Fruit fly (Drosophila melanogaster): ENCODE measurements around the gene Mrgn1.

Gene Mrgn1

DNA sequence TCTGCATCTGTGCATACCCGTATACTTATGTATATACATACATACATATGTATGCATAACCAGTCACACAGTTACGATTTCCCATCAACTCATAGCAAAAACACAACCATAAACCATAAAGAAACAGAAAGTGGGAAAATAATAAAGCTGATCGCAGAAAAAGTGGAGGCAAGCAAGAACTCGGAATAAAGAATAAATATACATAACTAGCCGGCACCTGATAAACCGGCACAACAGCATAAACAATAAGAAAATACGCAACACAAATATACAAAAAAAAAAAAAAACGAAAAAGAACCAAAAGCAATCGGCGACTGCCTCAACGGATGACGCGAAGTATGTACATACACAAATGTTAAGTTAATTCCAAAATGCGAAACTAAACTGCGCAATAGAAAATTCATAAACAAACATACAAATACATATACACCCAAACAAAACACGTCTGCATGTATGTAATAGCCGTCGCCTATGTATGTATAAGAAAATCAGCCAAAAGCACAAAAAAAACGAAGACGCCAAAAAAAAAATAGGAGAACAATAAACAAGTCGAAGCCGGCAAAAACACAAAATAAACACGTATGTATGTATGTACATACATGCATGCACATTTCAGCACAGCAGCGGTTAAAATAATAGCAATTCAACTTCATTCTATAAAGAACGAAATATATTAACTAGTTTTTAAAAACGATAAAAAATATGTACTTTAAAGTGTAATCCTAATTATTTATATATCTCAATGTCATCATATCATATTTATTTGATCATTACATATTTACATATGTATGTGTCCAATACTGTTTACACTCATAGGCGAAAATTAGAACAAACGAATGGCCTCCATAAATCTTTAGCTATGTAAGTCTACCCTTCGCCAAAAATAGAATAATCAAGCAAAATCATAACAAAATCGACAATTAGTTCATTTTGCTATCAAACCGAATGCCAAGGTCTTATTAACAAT is 27.4 kb upstream of the Mrgn1 start (continued):
- TF ChIP-seq CG3032 (tag; optimal IDR thresholded peaks at IDR 0.05), result no peak
- TF ChIP-seq Met (GFP tag; optimal IDR thresholded peaks at IDR 0.05), result peak; percentile 36
- peak; percentile 22 for TF ChIP-seq Ets96B (tag; optimal IDR thresholded peaks at IDR 0.05)
- TF ChIP-seq spab (GFP tag; optimal IDR thresholded peaks at IDR 0.05), result no peak
- no peak for TF ChIP-seq CG6854 (GFP tag; optimal IDR thresholded peaks at IDR 0.05)
- TF ChIP-seq vri (GFP tag; optimal IDR thresholded peaks at IDR 0.05), result peak; percentile 88
- peak; percentile 40 for TF ChIP-seq esn (GFP tag; optimal IDR thresholded peaks at IDR 0.05)
- TF ChIP-seq cyc (GFP tag; optimal IDR thresholded peaks at IDR 0.05), result no peak
- TF ChIP-seq CG3919 (GFP tag; optimal IDR thresholded peaks at IDR 0.05), result peak; percentile 16
- no peak for TF ChIP-seq Hr39 (GFP tag; optimal IDR thresholded peaks at IDR 0.05)

DNA sequence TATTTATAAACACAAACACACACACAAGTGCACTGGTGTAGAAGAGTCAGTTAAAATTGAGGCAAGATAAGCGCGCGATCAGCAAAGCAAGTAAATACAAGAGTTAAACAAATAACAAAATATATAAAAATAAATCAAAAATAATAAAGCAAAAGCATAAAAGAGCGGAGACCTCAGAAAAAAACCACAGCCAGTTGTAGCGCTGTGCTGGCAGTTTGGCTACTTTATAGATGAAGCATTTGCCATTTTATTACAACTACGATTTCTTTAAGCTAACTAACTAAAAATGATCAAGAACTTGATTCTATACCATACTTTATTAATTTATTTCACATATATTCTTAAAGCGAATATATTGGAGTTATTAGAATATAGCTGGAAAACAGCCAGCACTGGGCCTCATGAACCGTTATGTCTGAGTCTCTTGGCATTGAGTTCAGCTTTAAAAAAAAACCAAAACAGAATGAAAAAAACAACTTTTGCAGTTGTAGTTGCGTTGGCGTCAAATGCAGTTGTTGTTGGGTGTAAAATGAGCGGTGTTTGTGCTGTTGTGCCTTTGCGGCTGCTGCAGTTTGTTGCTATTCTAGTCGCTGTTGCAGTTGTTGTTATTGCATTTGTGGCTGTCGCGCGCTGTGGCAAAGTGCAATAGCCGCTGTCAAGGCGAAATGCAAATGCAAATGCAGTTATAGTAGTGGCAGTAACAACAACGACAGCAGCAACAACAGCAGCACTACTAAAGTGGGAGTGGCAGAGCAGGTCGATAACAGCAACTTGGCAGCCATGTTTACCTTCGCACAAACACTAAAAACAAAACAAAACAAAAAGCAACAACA is 26.1 kb upstream of the Mrgn1 start:
- peak; percentile 54 for TF ChIP-seq Hr4 (GFP tag; optimal IDR thresholded peaks at IDR 0.05)
- no peak for TF ChIP-seq cyc (GFP tag; optimal IDR thresholded peaks at IDR 0.05)
- TF ChIP-seq CG6808 (GFP tag; optimal IDR thresholded peaks at IDR 0.05), result no peak
- no peak for TF ChIP-seq fd85E (GFP tag; optimal IDR thresholded peaks at IDR 0.05)
- peak; percentile 23 for TF ChIP-seq spab (GFP tag; optimal IDR thresholded peaks at IDR 0.05)
- peak; percentile 18 for TF ChIP-seq CG8319 (GFP tag; optimal IDR thresholded peaks at IDR 0.05)
- TF ChIP-seq CG10631 (GFP tag; optimal IDR thresholded peaks at IDR 0.05), result peak; percentile 16
- no peak for TF ChIP-seq Met (GFP tag; optimal IDR thresholded peaks at IDR 0.05)
- TF ChIP-seq dsx (GFP tag; optimal IDR thresholded peaks at IDR 0.05; ENCODE audit: poor library complexity, severe bottlenecking), result peak; percentile 63
- peak; percentile 3 for TF ChIP-seq CG34406 (GFP tag; optimal IDR thresholded peaks at IDR 0.05)
- TF ChIP-seq net (GFP tag; optimal IDR thresholded peaks at IDR 0.05), result peak; percentile 30
- TF ChIP-seq acj6 (GFP tag; optimal IDR thresholded peaks at IDR 0.05), result peak; percentile 39
- TF ChIP-seq ss (GFP tag; optimal IDR thresholded peaks at IDR 0.05), result peak; percentile 68 to 83
- TF ChIP-seq lz (GFP tag; optimal IDR thresholded peaks at IDR 0.05), result peak; percentile 13
- TF ChIP-seq CG32006 (GFP tag; optimal IDR thresholded peaks at IDR 0.05), result peak; percentile 80
- no peak for TF ChIP-seq CG3919 (GFP tag; optimal IDR thresholded peaks at IDR 0.05)
- no peak for TF ChIP-seq topi (GFP tag; optimal IDR thresholded peaks at IDR 0.05)
- TF ChIP-seq Ets96B (tag; optimal IDR thresholded peaks at IDR 0.05), result peak; percentile 46
- TF ChIP-seq Eip75B (GFP tag; optimal IDR thresholded peaks at IDR 0.05), result no peak
- no peak for TF ChIP-seq fkh (GFP tag; optimal IDR thresholded peaks at IDR 0.05)
- TF ChIP-seq CG15336 (GFP tag; IDR thresholded peaks at IDR 0.05), result peak; percentile 77
- TF ChIP-seq vri (GFP tag; optimal IDR thresholded peaks at IDR 0.05), result peak; percentile 9
- TF ChIP-seq Sox14 (GFP tag; optimal IDR thresholded peaks at IDR 0.05), result peak; percentile 11
- TF ChIP-seq Sox15 (GFP tag; optimal IDR thresholded peaks at IDR 0.05), result no peak
- TF ChIP-seq CG7368 (GFP tag; optimal IDR thresholded peaks at IDR 0.05), result no peak
- peak; percentile 72 for TF ChIP-seq CG6276 (GFP tag; optimal IDR thresholded peaks at IDR 0.05)
- peak; percentile 9 for TF ChIP-seq fd59A (GFP tag; optimal IDR thresholded peaks at IDR 0.05)
- no peak for TF ChIP-seq CG11902 (GFP tag; optimal IDR thresholded peaks at IDR 0.05)
- TF ChIP-seq OdsH (GFP tag; optimal IDR thresholded peaks at IDR 0.05), result peak; percentile 46
- TF ChIP-seq Sox102F (GFP tag; optimal IDR thresholded peaks at IDR 0.05), result no peak
- peak in 1 of 2 experiments; percentile 66 for TF ChIP-seq salr (GFP tag; optimal IDR thresholded peaks at IDR 0.05)
- TF ChIP-seq eg (GFP tag; IDR thresholded peaks at IDR 0.05), result peak; percentile 77
- TF ChIP-seq CG9139 (GFP tag; optimal IDR thresholded peaks at IDR 0.05), result peak; percentile 26
- TF ChIP-seq CG16779 (tag; optimal IDR thresholded peaks at IDR 0.05), result peak; percentile 51
- peak; percentile 67; the same call in 2 of the 3 replicates for TF ChIP-seq CG6163 (GFP tag; IDR thresholded peaks at IDR 0.05)
- peak; percentile 27 for TF ChIP-seq CG11762 (GFP tag; optimal IDR thresholded peaks at IDR 0.05; ENCODE audit: insufficient read depth)
- TF ChIP-seq Ets21C (GFP tag; optimal IDR thresholded peaks at IDR 0.05), result no peak
- peak; percentile 55 for TF ChIP-seq dac (GFP tag; optimal IDR thresholded peaks at IDR 0.05)
- no peak for TF ChIP-seq Blimp-1 (GFP tag; optimal IDR thresholded peaks at IDR 0.05)
- no peak for TF ChIP-seq CG10669 (GFP tag; optimal IDR thresholded peaks at IDR 0.05)
